Worm (Caenorhabditis elegans): Measurements from ENCODE around the gene odr-7.

ce11 chrX:12491138-12491537 is 29.7 kb upstream of the odr-7 start:
- TF ChIP-seq snpc-4 (tag; optimal IDR thresholded peaks at IDR 0.05) (no peak), pha-4 (tag; optimal IDR thresholded peaks at IDR 0.05) (no peak), M03D4.4 (tag; optimal IDR thresholded peaks at IDR 0.05) (no peak), nhr-12 (tag; optimal IDR thresholded peaks at IDR 0.05) (no peak), ham-2 (GFP tag; optimal IDR thresholded peaks at IDR 0.05) (no peak), ces-1 (GFP tag; optimal IDR thresholded peaks at IDR 0.05) (no peak), nhr-237 (tag; optimal IDR thresholded peaks at IDR 0.05) (no peak), elt-3 (tag; optimal IDR thresholded peaks at IDR 0.05) (no peak), unc-62 (GFP tag; optimal IDR thresholded peaks at IDR 0.05) (no peak), sem-2 (GFP tag; optimal IDR thresholded peaks at IDR 0.05) (no peak), blmp-1 (tag; optimal IDR thresholded peaks at IDR 0.05) (no peak), lin-13 (tag; optimal IDR thresholded peaks at IDR 0.05) (no peak), zip-8 (tag; optimal IDR thresholded peaks at IDR 0.05) (no peak)

Measured in whole organism, mixed stage, embryonic.